Fruit fly (Drosophila melanogaster) whole organism, pupa: ENCODE data around the gene CG31777.

ENCODE experiments used
- CG10348 ChIP-seq: fragments of 200-800 bp; sonication (Bioruptor generic); IDR thresholded peaks from 2 replicates; pipeline ENCODE4 v1.3.6; 2022; ENCODE audit warnings: missing biosample characterization, missing genetic modification characterization
- CG12605 ChIP-seq: fragments of 200-800 bp; sonication (Bioruptor generic); IDR thresholded peaks from 2 replicates; pipeline ENCODE4 v1.3.6; 2022; ENCODE audit warnings: missing biosample characterization, missing genetic modification characterization
- CG13204 ChIP-seq: fragments of 200-800 bp; sonication (Bioruptor generic); optimal IDR thresholded peaks from 2 replicates; lab custom pipeline; 2018; ENCODE audit warnings: missing biosample characterization, mild to moderate bottlenecking, missing genetic modification characterization, moderate library complexity
- CG14655 ChIP-seq: fragments of 200-800 bp; sonication (Bioruptor generic); optimal IDR thresholded peaks from 3 replicates; lab custom pipeline; 2017; ENCODE audit warnings: mild to moderate bottlenecking, missing biosample characterization, missing genetic modification reagents, missing genetic modification characterization
- CG15710 ChIP-seq: fragments of 200-800 bp; sonication (Bioruptor generic); optimal IDR thresholded peaks from 2 replicates; lab custom pipeline; 2018; ENCODE audit warnings: missing biosample characterization, mild to moderate bottlenecking, missing genetic modification characterization, moderate library complexity
- CG17806 ChIP-seq: fragments of 200-800 bp; sonication (Bioruptor generic); optimal IDR thresholded peaks from 2 replicates; lab custom pipeline; 2018; ENCODE audit warnings: missing biosample characterization, mild to moderate bottlenecking, missing genetic modification characterization, moderate library complexity
- CG32121 ChIP-seq: fragments of 200-800 bp; sonication (Bioruptor generic); IDR thresholded peaks from 2 replicates; pipeline ENCODE4 v1.3.6; 2022; ENCODE audit warnings: missing biosample characterization, missing genetic modification characterization
- CG34367 ChIP-seq: fragments of 200-800 bp; sonication (Bioruptor generic); optimal IDR thresholded peaks from 2 replicates; lab custom pipeline; 2018; ENCODE audit warnings: missing biosample characterization, mild to moderate bottlenecking, missing genetic modification characterization
- CG4496 ChIP-seq: fragments of 200-800 bp; sonication (Bioruptor generic); IDR thresholded peaks from 3 replicates; pipeline ENCODE4 v1.3.6; 2022; ENCODE audit warnings: missing biosample characterization, missing genetic modification characterization
- CG8159 ChIP-seq: fragments of 200-800 bp; sonication (Bioruptor generic); optimal IDR thresholded peaks from 3 replicates; lab custom pipeline; 2018; ENCODE audit warnings: missing biosample characterization, mild to moderate bottlenecking, missing genetic modification characterization, moderate library complexity
- CG8301 ChIP-seq: fragments of 200-800 bp; sonication (Bioruptor generic); optimal IDR thresholded peaks from 2 replicates; lab custom pipeline; 2018; ENCODE audit warnings: missing biosample characterization, mild to moderate bottlenecking, missing genetic modification characterization
- CG9948 ChIP-seq: fragments of 200-800 bp; sonication (Bioruptor generic); optimal IDR thresholded peaks from 2 replicates; lab custom pipeline; 2018; ENCODE audit warnings: missing biosample characterization, mild to moderate bottlenecking, missing genetic modification characterization, moderate library complexity
- D1 ChIP-seq: fragments of 200-800 bp; sonication (Bioruptor generic); optimal IDR thresholded peaks from 2 replicates; lab custom pipeline; 2018; ENCODE audit warnings: missing biosample characterization, mild to moderate bottlenecking, missing genetic modification characterization, moderate library complexity
- EcR ChIP-seq: fragments of 200-800 bp; sonication (Bioruptor generic); optimal IDR thresholded peaks from 3 replicates; lab custom pipeline; 2019; ENCODE audit warnings: missing biosample characterization, missing genetic modification characterization, mild to moderate bottlenecking, moderate library complexity, missing genetic modification reagents
- Ets98B ChIP-seq: fragments of 200-800 bp; sonication (Bioruptor generic); IDR thresholded peaks from 2 replicates; pipeline ENCODE4 v1.3.6; 2022; ENCODE audit warnings: missing biosample characterization, missing genetic modification characterization
- Pif1A ChIP-seq: fragments of 200-800 bp; sonication (Bioruptor generic); optimal IDR thresholded peaks from 3 replicates; lab custom pipeline; 2016; ENCODE audit warnings: missing biosample characterization, missing genetic modification characterization
- Pif1B ChIP-seq: fragments of 200-800 bp; sonication (Bioruptor generic); optimal IDR thresholded peaks from 3 replicates; lab custom pipeline; 2016; ENCODE audit warnings: missing biosample characterization, missing genetic modification characterization
- Snoo ChIP-seq: fragments of 200-800 bp; sonication (Bioruptor generic); optimal IDR thresholded peaks from 3 replicates; lab custom pipeline; 2017; ENCODE audit warnings: missing biosample characterization, mild to moderate bottlenecking, missing genetic modification characterization, inconsistent platforms
- fd96Ca ChIP-seq: fragments of 200-800 bp; sonication (Bioruptor generic); IDR thresholded peaks from 3 replicates; pipeline ENCODE4 v1.3.6; 2022; ENCODE audit warnings: missing biosample characterization, missing genetic modification characterization
- gl ChIP-seq: fragments of 200-800 bp; sonication (Bioruptor generic); optimal IDR thresholded peaks from 2 replicates; lab custom pipeline; 2018; ENCODE audit warnings: missing biosample characterization, mild to moderate bottlenecking, missing genetic modification characterization
- rn ChIP-seq: fragments of 200-800 bp; sonication (Bioruptor generic); IDR thresholded peaks from 2 replicates; pipeline ENCODE4 v1.3.6; 2022; ENCODE audit warnings: missing biosample characterization, missing genetic modification characterization

The CG31777 gene

DNA sequence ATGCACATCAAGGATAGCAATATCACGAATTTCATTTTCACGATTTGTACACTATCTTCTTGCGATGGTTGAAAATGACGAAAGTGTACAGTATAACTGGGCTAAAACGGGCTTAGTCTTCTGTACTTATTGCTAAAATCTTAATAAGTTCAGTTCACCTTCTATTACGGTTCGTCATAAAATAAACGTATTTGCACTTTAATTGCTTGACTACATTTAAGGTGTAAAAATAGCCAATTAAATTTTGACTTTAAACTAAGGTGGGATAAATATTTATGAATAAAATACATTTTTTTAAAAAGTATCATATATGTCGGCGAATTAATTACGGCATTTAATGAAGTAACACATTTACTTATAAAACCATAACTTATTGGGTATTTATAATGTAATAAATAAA, 37.2 kb downstream of the CG31777 start, which contains the start of gene Sfp24Bb:
Sfp24Bb (minus strand) TSS at position 101 of the 400 bp plus-strand sequence.
- TF ChIP-seq CG17806 (tag; lab: Kevin White, UChicago) (no peak), Snoo (no peak), CG9948 (tag; lab: Kevin White, UChicago) (no peak), CG13204 (GFP tag; lab: Kevin White, UChicago) (no peak), gl (tag; lab: Kevin White, UChicago) (no peak), Pif1B (GFP tag; lab: Kevin White, UChicago) (no peak), CG4496 (no peak), CG10348 (no peak), Pif1A (GFP tag; lab: Kevin White, UChicago) (no peak)

DNA sequence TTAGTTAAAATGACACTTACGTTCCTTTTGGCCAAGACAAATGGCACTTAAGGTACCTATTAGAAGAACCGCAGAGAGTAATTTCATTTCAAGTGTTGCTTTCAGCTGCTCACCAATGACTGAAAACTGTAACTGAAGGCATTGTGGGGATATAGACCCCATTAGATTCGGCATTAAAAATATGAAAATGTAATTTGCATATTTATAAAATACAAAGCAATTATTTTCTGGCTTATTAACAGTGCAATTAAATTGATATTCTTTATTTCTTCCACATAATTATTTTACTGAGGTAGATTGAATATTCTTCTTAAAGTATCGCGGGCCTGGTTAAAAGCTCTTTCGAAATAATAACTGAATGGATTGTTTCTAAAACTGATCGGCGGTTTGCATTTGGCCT, 37.8 kb downstream of the CG31777 start, which contains the start of gene Sfp24Bd:
Sfp24Bd (minus strand) TSS at position 101 of the 400 bp plus-strand sequence.
- TF ChIP-seq CG34367 (no peak), CG8301 (tag; lab: Kevin White, UChicago) (no peak), fd96Ca (GFP tag; lab: Robert Waterston, UW) (no peak), D1 (no peak), EcR (GFP tag; lab: Kevin White, UChicago) (no peak), CG12605 (GFP tag; lab: Robert Waterston, UW) (no peak), CG15710 (tag; lab: Kevin White, UChicago) (no peak), CG10348 (no peak), Pif1B (GFP tag; lab: Kevin White, UChicago) (no peak), rn (no peak), CG8159 (no peak), Snoo (no peak), Ets98B (GFP tag; lab: Robert Waterston, UW) (no peak), Pif1A (GFP tag; lab: Kevin White, UChicago) (no peak), CG17806 (tag; lab: Kevin White, UChicago) (no peak), CG9948 (tag; lab: Kevin White, UChicago) (no peak), gl (tag; lab: Kevin White, UChicago) (no peak), CG14655 (GFP tag; lab: Kevin White, UChicago) (no peak)

- no peak for TF ChIP-seq CG8301 (tag; lab: Kevin White, UChicago)
Observed at dm6 chr2L:3668451-3668850, 38.4 kb downstream of the CG31777 start, which contains the start of gene Sfp24Ba. Sfp24Ba (minus strand) TSS chr2L:3668551.

- TF ChIP-seq Pif1A (GFP tag; lab: Kevin White, UChicago) (no peak), fd96Ca (GFP tag; lab: Robert Waterston, UW) (no peak), Ets98B (GFP tag; lab: Robert Waterston, UW) (0 out of 2 replicates have a peak, but pooled peaks have one; percentile 12), D1 (peak; percentile 3), CG4496 (no peak), rn (no peak), CG8159 (no peak), Snoo (no peak), CG15710 (tag; lab: Kevin White, UChicago) (no peak), CG13204 (GFP tag; lab: Kevin White, UChicago) (no peak), CG32121 (GFP tag; lab: Robert Waterston, UW) (peak; percentile 20; the same call in 1 of the 2 replicates), gl (tag; lab: Kevin White, UChicago) (no peak), CG14655 (GFP tag; lab: Kevin White, UChicago) (no peak), CG34367 (no peak), EcR (GFP tag; lab: Kevin White, UChicago) (no peak)
Observed at dm6 chr2L:3662307-3662795, 44.5 kb downstream of the CG31777 start, which contains the start of gene Drgx. Drgx (plus strand) TSS chr2L:3662745.

- TF ChIP-seq CG15710 (tag; lab: Kevin White, UChicago) = peak; percentile 43
- no peak for TF ChIP-seq fd96Ca (GFP tag; lab: Robert Waterston, UW)
- peak; percentile 51 for TF ChIP-seq CG14655 (GFP tag; lab: Kevin White, UChicago)
- peak; percentile 29 for TF ChIP-seq CG9948 (tag; lab: Kevin White, UChicago)
- TF ChIP-seq D1 = peak; percentile 43
- TF ChIP-seq Ets98B (GFP tag; lab: Robert Waterston, UW) = 0 out of 2 replicates have a peak, but pooled peaks have one; percentile 53
- TF ChIP-seq Pif1A (GFP tag; lab: Kevin White, UChicago) = no peak
- TF ChIP-seq CG32121 (GFP tag; lab: Robert Waterston, UW) = peak; percentile 36; the same call in 1 of the 2 replicates
- peak; percentile 11 for TF ChIP-seq CG17806 (tag; lab: Kevin White, UChicago)
- TF ChIP-seq CG8159 = peak; percentile 53
- 0 out of 3 replicates have a peak, but pooled peaks have one; percentile 40 for TF ChIP-seq CG4496
- TF ChIP-seq CG8301 (tag; lab: Kevin White, UChicago) = peak; percentile 41
- no peak for TF ChIP-seq CG12605 (GFP tag; lab: Robert Waterston, UW)
- TF ChIP-seq rn = no peak
- TF ChIP-seq EcR (GFP tag; lab: Kevin White, UChicago) = no peak
Observed at dm6 chr2L:3657349-3658142, 49.3 kb downstream of the CG31777 start.

- TF ChIP-seq CG32121 (GFP tag; lab: Robert Waterston, UW) = peak; percentile 15; the same call in 1 of the 2 replicates
- TF ChIP-seq CG17806 (tag; lab: Kevin White, UChicago) = peak; percentile 2
- TF ChIP-seq Ets98B (GFP tag; lab: Robert Waterston, UW) = peak; percentile 6; the same call in 1 of the 2 replicates
- no peak for TF ChIP-seq Pif1A (GFP tag; lab: Kevin White, UChicago)
Observed at dm6 chr2L:3656667-3657066, 50.2 kb downstream of the CG31777 start, which contains the start of gene for. for (minus strand) TSS chr2L:3656953.
